Worm (Caenorhabditis elegans) whole organism, L1 larva: ENCODE measurements around the gene rpb-6.

Experiments
- aha-1 ChIP-seq: fragments of 150-350 bp; optimal IDR thresholded peaks from 2 replicates; lab custom pipeline; 2014; ENCODE audit warnings: missing biosample characterization, missing genetic modification characterization
- aly-2 ChIP-seq: fragments of 150-350 bp; optimal IDR thresholded peaks from 2 replicates; lab custom pipeline; 2014; ENCODE audit warnings: missing biosample characterization, missing genetic modification characterization
- ama-1 ChIP-seq: fragments of 150-350 bp; optimal IDR thresholded peaks from 2 replicates; lab custom pipeline; 2014
- blmp-1 ChIP-seq: fragments of 150-350 bp; optimal IDR thresholded peaks from 2 replicates; lab custom pipeline; 2014; ENCODE audit warnings: missing biosample characterization, missing genetic modification characterization
- ceh-8 ChIP-seq: fragments of 200-800 bp; sonication (Bioruptor generic); optimal IDR thresholded peaks from 2 replicates; lab custom pipeline; 2018; ENCODE audit warnings: mild to moderate bottlenecking, missing genetic modification characterization, moderate library complexity, missing compliant biosample characterization
- ces-1 ChIP-seq: fragments of 150-350 bp; optimal IDR thresholded peaks from 2 replicates; lab custom pipeline; 2014; ENCODE audit warnings: missing biosample characterization, missing genetic modification reagents, missing genetic modification characterization
- dpl-1 ChIP-seq, 3 experiments: fragments of 150-350 bp in 2 of 3; sonication (generic microtip) in 1 of 3; optimal IDR thresholded peaks; 2 replicates each; lab custom pipeline; 2014 to 2017; ENCODE audit warnings: missing biosample characterization in 3 of 3, missing genetic modification characterization in 3 of 3, missing genetic modification reagents in 3 of 3
- dsc-1 ChIP-seq: sonication (generic microtip); optimal IDR thresholded peaks from 2 replicates; lab custom pipeline; 2016; ENCODE audit warnings: mild to moderate bottlenecking, missing genetic modification characterization, missing compliant biosample characterization
- efl-1 ChIP-seq, 4 experiments: fragments of 150-350 bp; optimal IDR thresholded peaks in 3 of 4; peaks in 1 of 4; 1 replicate in 1 of 4; 2 replicates in 3 of 4; lab custom pipeline; 2014; ENCODE audit warnings: missing biosample characterization in 2 of 4, missing genetic modification characterization in 2 of 4, missing genetic modification reagents in 2 of 4
- efl-3 ChIP-seq: fragments of 200-800 bp; sonication (Bioruptor generic); optimal IDR thresholded peaks from 2 replicates; lab custom pipeline; 2018; ENCODE audit warnings: mild to moderate bottlenecking, missing genetic modification characterization, missing compliant biosample characterization
- egl-13 ChIP-seq: sonication (generic microtip); optimal IDR thresholded peaks from 2 replicates; lab custom pipeline; 2016; ENCODE audit warnings: missing genotype, missing genetic modification reagents, missing genetic modification characterization, missing compliant biosample characterization
- elt-2 ChIP-seq: sonication (generic microtip); optimal IDR thresholded peaks from 2 replicates; lab custom pipeline; 2016; ENCODE audit warnings: missing genetic modification characterization, mild to moderate bottlenecking, inconsistent platforms, missing compliant biosample characterization, missing genetic modification reagents
- elt-3 ChIP-seq, 6 experiments: fragments of 150-350 bp in 1 of 6; sonication (generic microtip); optimal IDR thresholded peaks; 2 replicates each; lab custom pipeline; 2017 to 2018; ENCODE audit warnings: missing biosample characterization in 6 of 6, missing genetic modification characterization in 6 of 6, inconsistent platforms in 1 of 6
- fkh-10 ChIP-seq: sonication (generic microtip); optimal IDR thresholded peaks from 2 replicates; lab custom pipeline; 2017; ENCODE audit warnings: missing biosample characterization, missing genetic modification reagents, missing genetic modification characterization
- fos-1 ChIP-seq: fragments of 150-350 bp; optimal IDR thresholded peaks from 2 replicates; lab custom pipeline; 2014; ENCODE audit warnings: missing biosample characterization, missing genetic modification characterization
- hlh-17 ChIP-seq: fragments of 200-800 bp; sonication (Bioruptor generic); optimal IDR thresholded peaks from 2 replicates; lab custom pipeline; 2018; ENCODE audit warnings: missing genetic modification characterization, mild to moderate bottlenecking, missing compliant biosample characterization, moderate library complexity, borderline replicate concordance
- lin-14 ChIP-seq: fragments of 200-800 bp; sonication (Bioruptor generic); optimal IDR thresholded peaks from 2 replicates; lab custom pipeline; 2018; ENCODE audit warnings: mild to moderate bottlenecking, missing genetic modification characterization, moderate library complexity, missing compliant biosample characterization
- lin-15B ChIP-seq: fragments of 150-350 bp; sonication (generic microtip); optimal IDR thresholded peaks from 3 replicates; lab custom pipeline; 2014; ENCODE audit warnings: missing biosample characterization, missing genetic modification characterization
- lin-35 ChIP-seq, 2 experiments: fragments of 150-350 bp; optimal IDR thresholded peaks; 2 replicates each; lab custom pipeline; 2014; ENCODE audit warnings: missing biosample characterization in 2 of 2, missing genetic modification characterization in 2 of 2, missing genetic modification reagents in 2 of 2
- lsy-2 ChIP-seq, 2 experiments: fragments of 150-350 bp; optimal IDR thresholded peaks; 2 replicates each; lab custom pipeline; 2014; ENCODE audit warnings: missing biosample characterization in 2 of 2, missing genetic modification characterization in 2 of 2
- mdl-1 ChIP-seq, 2 experiments: fragments of 150-350 bp; optimal IDR thresholded peaks; 2 replicates each; lab custom pipeline; 2014 to 2017; ENCODE audit warnings: missing biosample characterization in 2 of 2, missing genetic modification characterization in 2 of 2, inconsistent platforms in 1 of 2
- mef-2 ChIP-seq: fragments of 150-350 bp; optimal IDR thresholded peaks from 2 replicates; lab custom pipeline; 2014; ENCODE audit warnings: missing biosample characterization, missing genetic modification characterization
- nhr-19 ChIP-seq: fragments of 200-800 bp; sonication (Bioruptor generic); conservative IDR thresholded peaks from 2 replicates; pipeline ENCODE4 v1.3.6; 2022; ENCODE audit warnings: missing genetic modification characterization, missing compliant biosample characterization
- nhr-20 ChIP-seq: sonication (generic microtip); optimal IDR thresholded peaks from 2 replicates; lab custom pipeline; 2016; ENCODE audit warnings: mild to moderate bottlenecking, missing genetic modification characterization, missing compliant biosample characterization
- nhr-237 ChIP-seq: fragments of 150-350 bp; optimal IDR thresholded peaks from 2 replicates; lab custom pipeline; 2014; ENCODE audit warnings: missing biosample characterization, missing genetic modification characterization
- nhr-71 ChIP-seq: sonication (generic microtip); optimal IDR thresholded peaks from 2 replicates; lab custom pipeline; 2016; ENCODE audit warnings: mild to moderate bottlenecking, missing genetic modification characterization, moderate library complexity, missing compliant biosample characterization
- nhr-77 ChIP-seq: fragments of 150-350 bp; optimal IDR thresholded peaks from 2 replicates; lab custom pipeline; 2014; ENCODE audit warnings: missing biosample characterization, missing genetic modification characterization
- pag-3 ChIP-seq: sonication (generic microtip); optimal IDR thresholded peaks from 2 replicates; lab custom pipeline; 2017; ENCODE audit warnings: missing genetic modification characterization, mild to moderate bottlenecking, missing compliant biosample characterization, antibody characterized with exemption, borderline replicate concordance; ENCODE audit not compliant: insufficient read depth
- pax-3 ChIP-seq: fragments of 200-800 bp; sonication (Bioruptor generic); optimal IDR thresholded peaks from 2 replicates; lab custom pipeline; 2018; ENCODE audit warnings: mild to moderate bottlenecking, missing genetic modification characterization, moderate library complexity, missing compliant biosample characterization
- rnt-1 ChIP-seq: sonication (generic microtip); optimal IDR thresholded peaks from 2 replicates; lab custom pipeline; 2016; ENCODE audit warnings: mild to moderate bottlenecking, missing genetic modification characterization, moderate library complexity, missing compliant biosample characterization
- sox-4 ChIP-seq: sonication (generic microtip); optimal IDR thresholded peaks from 2 replicates; lab custom pipeline; 2016; ENCODE audit warnings: missing genetic modification characterization, missing compliant biosample characterization
- tbx-2 ChIP-seq: sonication (generic microtip); optimal IDR thresholded peaks from 2 replicates; lab custom pipeline; 2016; ENCODE audit warnings: missing genetic modification characterization, missing compliant biosample characterization
- unc-130 ChIP-seq: fragments of 150-350 bp; optimal IDR thresholded peaks from 2 replicates; lab custom pipeline; 2017; ENCODE audit warnings: missing biosample characterization, missing genetic modification characterization, inconsistent platforms
- unc-62 ChIP-seq: fragments of 150-350 bp; optimal IDR thresholded peaks from 2 replicates; lab custom pipeline; 2014; ENCODE audit warnings: missing biosample characterization, missing genetic modification reagents, missing genetic modification characterization
- unc-98 ChIP-seq: fragments of 200-800 bp; sonication (Bioruptor generic); IDR thresholded peaks from 2 replicates; pipeline ENCODE4 v1.3.6; 2022; ENCODE audit warnings: missing genetic modification characterization, missing compliant biosample characterization
- zag-1 ChIP-seq: fragments of 150-350 bp; optimal IDR thresholded peaks from 2 replicates; lab custom pipeline; 2014; ENCODE audit warnings: missing biosample characterization, missing genetic modification characterization
- ztf-4 ChIP-seq: fragments of 150-350 bp; optimal IDR thresholded peaks from 2 replicates; lab custom pipeline; 2014; ENCODE audit warnings: missing biosample characterization, missing genetic modification characterization

The rpb-6 gene

DNA sequence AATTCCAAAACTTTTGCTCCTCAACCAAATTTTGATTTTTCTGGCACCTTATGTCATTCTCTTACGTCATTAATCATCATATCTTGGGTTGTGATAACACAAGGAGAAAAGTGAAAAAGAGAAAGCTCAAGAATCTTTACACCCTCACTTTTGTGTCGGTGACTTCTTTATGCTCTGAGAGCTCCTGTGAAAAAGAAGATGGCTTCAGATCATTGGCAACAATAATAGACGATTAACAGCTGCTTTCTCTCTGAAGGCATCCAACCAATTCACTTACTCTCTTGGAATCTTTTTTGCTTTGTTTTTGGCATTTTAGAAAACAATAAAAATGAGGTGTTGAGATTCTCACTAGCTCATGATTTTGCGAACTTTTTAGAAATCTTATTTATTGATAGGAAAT is 9.7 kb upstream of the rpb-6 start:
- peak in 1 of 2 experiments; percentile 3 for TF ChIP-seq efl-1 (optimal IDR thresholded peaks at IDR 0.05; lab: Kevin White, UChicago)
- no peak for TF ChIP-seq efl-1 (GFP tag; optimal IDR thresholded peaks at IDR 0.05 in 1 of 2; lab: Kevin White, UChicago)
- peak; percentile 86 for TF ChIP-seq pag-3 (tag; lab: Kevin White, UChicago)
- no peak for TF ChIP-seq lin-35 (GFP tag; optimal IDR thresholded peaks at IDR 0.05; lab: Kevin White, UChicago)
- no peak for TF ChIP-seq hlh-17 (GFP tag; lab: Kevin White, UChicago)
- TF ChIP-seq nhr-77 (tag; lab: Kevin White, UChicago) = no peak
- TF ChIP-seq ces-1 (GFP tag; lab: Kevin White, UChicago) = no peak
- TF ChIP-seq ama-1 = no peak
- TF ChIP-seq lin-14 (GFP tag; lab: Kevin White, UChicago) = peak; percentile 79
- TF ChIP-seq elt-3 (tag; optimal IDR thresholded peaks at IDR 0.05; lab: Kevin White, UChicago) = no peak
- peak; percentile 44 for TF ChIP-seq rnt-1 (tag; lab: Kevin White, UChicago)
- TF ChIP-seq nhr-71 (tag; lab: Kevin White, UChicago) = peak; percentile 43
- peak in 1 of 2 experiments; percentile 13 for TF ChIP-seq lsy-2 (tag; optimal IDR thresholded peaks at IDR 0.05; lab: Kevin White, UChicago)
- no peak for TF ChIP-seq aly-2 (tag; lab: Kevin White, UChicago)
- TF ChIP-seq zag-1 (tag; lab: Kevin White, UChicago) = no peak

DNA sequence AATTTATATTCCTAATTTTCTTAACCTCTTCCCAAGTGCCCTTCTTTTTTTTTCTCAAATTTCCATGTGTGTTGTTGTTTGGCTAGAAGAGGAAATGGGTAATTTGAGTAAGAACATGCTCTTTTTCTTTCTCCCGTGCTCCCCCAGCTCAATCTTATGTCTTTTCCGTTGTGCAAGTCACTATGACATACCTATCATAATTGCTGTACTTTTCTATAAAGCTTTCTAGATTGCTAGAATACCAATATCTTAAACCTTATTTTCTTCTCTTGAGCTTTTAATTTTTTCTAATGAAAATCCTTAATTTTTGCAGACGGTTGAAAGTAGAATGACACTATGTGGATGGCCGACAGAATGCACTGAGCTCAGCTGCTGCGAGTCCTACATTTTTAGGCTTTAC is 8.9 kb upstream of the rpb-6 start, which contains the start of gene txt-13:
TSS of gene txt-13 (plus strand) at position 301 of the 400 bp plus-strand sequence.
- no peak for TF ChIP-seq sox-4 (tag; lab: Kevin White, UChicago)
- no peak for TF ChIP-seq pax-3 (tag; lab: Kevin White, UChicago)
- no peak for TF ChIP-seq fkh-10
- no peak for TF ChIP-seq aha-1
- TF ChIP-seq hlh-17 (GFP tag; lab: Kevin White, UChicago) = no peak
- no peak for TF ChIP-seq lin-14 (GFP tag; lab: Kevin White, UChicago)
- no peak for TF ChIP-seq blmp-1 (tag; lab: Kevin White, UChicago)
- no peak for TF ChIP-seq nhr-20 (tag; lab: Kevin White, UChicago)
- no peak for TF ChIP-seq elt-3 (tag; optimal IDR thresholded peaks at IDR 0.05; lab: Kevin White, UChicago)
- no peak for TF ChIP-seq mef-2
- no peak for TF ChIP-seq unc-98 (GFP tag; lab: Robert Waterston, UW)
- TF ChIP-seq nhr-19 (GFP tag; lab: Robert Waterston, UW) = no peak
- no peak for TF ChIP-seq mdl-1 (tag; optimal IDR thresholded peaks at IDR 0.05; lab: Kevin White, UChicago)
- TF ChIP-seq dpl-1 (GFP tag; optimal IDR thresholded peaks at IDR 0.05; lab: Kevin White, UChicago) = no peak
- no peak for TF ChIP-seq unc-62 (GFP tag; lab: Kevin White, UChicago)
- TF ChIP-seq efl-3 = no peak
- TF ChIP-seq tbx-2 (tag; lab: Kevin White, UChicago) = no peak

DNA sequence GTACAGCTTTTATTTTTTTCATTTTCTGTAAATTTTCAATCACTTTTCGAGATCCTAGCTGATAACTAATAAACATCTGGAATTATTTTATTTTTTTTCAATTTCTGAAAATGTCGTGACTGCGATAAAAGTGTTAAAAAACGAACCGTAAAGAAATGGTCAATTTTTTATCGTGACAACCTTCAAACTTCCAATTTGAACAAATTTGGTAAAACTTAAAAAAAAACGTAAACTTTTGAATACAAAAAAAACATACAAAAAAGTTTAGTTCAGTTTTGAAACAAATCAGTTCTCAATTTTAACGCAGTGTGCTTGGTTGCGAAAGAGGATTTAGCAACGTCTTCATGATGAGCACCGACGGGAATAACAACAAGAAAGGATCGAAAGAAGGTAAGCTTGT is 7.2 kb upstream of the rpb-6 start, which contains the start of gene C06A1.3:
TSS of gene C06A1.3 (plus strand) at position 301 of the 400 bp plus-strand sequence.
- TF ChIP-seq fos-1 (tag; lab: Kevin White, UChicago) (no peak), elt-2 (tag; lab: Kevin White, UChicago) (no peak), nhr-237 (tag; lab: Kevin White, UChicago) (no peak), ceh-8 (GFP tag; lab: Kevin White, UChicago) (no peak), efl-1 (optimal IDR thresholded peaks at IDR 0.05; lab: Kevin White, UChicago) (no peak), efl-1 (GFP tag; optimal IDR thresholded peaks at IDR 0.05 in 1 of 2; lab: Kevin White, UChicago) (no peak), lin-15B (tag; lab: Kevin White, UChicago) (no peak), ztf-4 (tag; lab: Kevin White, UChicago) (no peak), egl-13 (tag; lab: Kevin White, UChicago) (no peak), dsc-1 (tag; lab: Kevin White, UChicago) (no peak), unc-130 (tag; lab: Kevin White, UChicago) (no peak)
- TF ChIP-seq, all 84 proteins: peak for 0
